Worm (Caenorhabditis elegans): ENCODE data around the gene F45G2.9.

ce11 chrIII:13464493-13465362, 28.0 kb upstream of the F45G2.9 start, which contains the start of gene kel-3:
- TF ChIP-seq unc-62 (GFP tag; optimal IDR thresholded peaks at IDR 0.05) (no peak), skn-1 (tag; optimal IDR thresholded peaks at IDR 0.05) (no peak), aly-2 (tag; optimal IDR thresholded peaks at IDR 0.05) (peak; percentile 8), nhr-23 (tag; optimal IDR thresholded peaks at IDR 0.05) (no peak), unc-39 (tag; optimal IDR thresholded peaks at IDR 0.05) (no peak), egl-27 (tag; optimal IDR thresholded peaks at IDR 0.05) (peak; percentile 28), ceh-82 (tag; optimal IDR thresholded peaks at IDR 0.05) (no peak), ztf-4 (tag; optimal IDR thresholded peaks at IDR 0.05) (peak; percentile 77), blmp-1 (tag; optimal IDR thresholded peaks at IDR 0.05; ENCODE audit: insufficient read depth) (peak; percentile 53), nhr-77 (tag; optimal IDR thresholded peaks at IDR 0.05) (peak; percentile 23), unc-55 (GFP tag; optimal IDR thresholded peaks at IDR 0.05) (peak; percentile 14), ztf-11 (tag; optimal IDR thresholded peaks at IDR 0.05) (no peak), snpc-4 (tag; optimal IDR thresholded peaks at IDR 0.05) (no peak), lin-39 (tag; optimal IDR thresholded peaks at IDR 0.05) (no peak)
